Worm (Caenorhabditis elegans) whole organism, L2 larva: ENCODE data around the gene F49E12.10.

ENCODE experiments used
- F13H6.1 ChIP-seq: sonication (generic microtip); optimal IDR thresholded peaks from 2 replicates; lab custom pipeline; 2016; ENCODE audit warnings: missing genetic modification characterization, missing compliant biosample characterization
- R02D3.7 ChIP-seq: fragments of 150-350 bp; optimal IDR thresholded peaks from 2 replicates; lab custom pipeline; 2014; ENCODE audit warnings: missing biosample characterization, missing genetic modification characterization
- Y55F3AM.14 ChIP-seq: fragments of 200-800 bp; sonication (Bioruptor generic); optimal IDR thresholded peaks from 2 replicates; lab custom pipeline; 2018; ENCODE audit warnings: mild to moderate bottlenecking, missing genetic modification characterization, missing compliant biosample characterization
- alr-1 ChIP-seq: fragments of 150-350 bp; optimal IDR thresholded peaks from 2 replicates; lab custom pipeline; 2014; ENCODE audit warnings: missing biosample characterization, missing genetic modification characterization
- aly-2 ChIP-seq: fragments of 150-350 bp; optimal IDR thresholded peaks from 2 replicates; lab custom pipeline; 2014; ENCODE audit warnings: missing biosample characterization, missing genetic modification characterization
- ama-1 ChIP-seq: fragments of 150-350 bp; optimal IDR thresholded peaks from 2 replicates; lab custom pipeline; 2018; ENCODE audit warnings: inconsistent platforms
- ceh-16 ChIP-seq: fragments of 150-350 bp; optimal IDR thresholded peaks from 2 replicates; lab custom pipeline; 2014; ENCODE audit warnings: missing biosample characterization, missing genetic modification characterization
- ceh-82 ChIP-seq: fragments of 150-350 bp; optimal IDR thresholded peaks from 2 replicates; lab custom pipeline; 2014; ENCODE audit warnings: missing biosample characterization, missing genetic modification characterization
- crh-2 ChIP-seq: sonication (generic microtip); optimal IDR thresholded peaks from 2 replicates; lab custom pipeline; 2017; ENCODE audit warnings: missing biosample characterization, missing genetic modification characterization
- dmd-4 ChIP-seq: sonication (generic microtip); optimal IDR thresholded peaks from 2 replicates; lab custom pipeline; 2017; ENCODE audit warnings: missing biosample characterization, missing genetic modification characterization
- egl-27 ChIP-seq: sonication (generic microtip); optimal IDR thresholded peaks from 3 replicates; lab custom pipeline; 2017; ENCODE audit warnings: missing biosample characterization, missing genetic modification reagents, missing genetic modification characterization
- elt-1 ChIP-seq: fragments of 150-350 bp; optimal IDR thresholded peaks from 2 replicates; lab custom pipeline; 2014; ENCODE audit warnings: missing biosample characterization, missing genetic modification characterization
- fos-1 ChIP-seq: fragments of 150-350 bp; optimal IDR thresholded peaks from 2 replicates; lab custom pipeline; 2014; ENCODE audit warnings: missing biosample characterization, missing genetic modification characterization
- lin-11 ChIP-seq: fragments of 150-350 bp; sonication (generic microtip); optimal IDR thresholded peaks from 2 replicates; lab custom pipeline; 2014; ENCODE audit warnings: missing biosample characterization, missing genetic modification characterization, inconsistent platforms, mixed read lengths
- lsy-2 ChIP-seq, 2 experiments: fragments of 150-350 bp in 1 of 2; sonication (generic microtip) in 1 of 2; optimal IDR thresholded peaks; 2 replicates each; lab custom pipeline; 2014 to 2017; ENCODE audit warnings: missing biosample characterization in 2 of 2, missing genetic modification characterization in 2 of 2
- mab-5 ChIP-seq: fragments of 150-350 bp; optimal IDR thresholded peaks from 2 replicates; lab custom pipeline; 2014; ENCODE audit warnings: missing biosample characterization, missing genetic modification characterization
- mbf-1 ChIP-seq: sonication (generic microtip); optimal IDR thresholded peaks from 2 replicates; lab custom pipeline; 2017; ENCODE audit warnings: missing biosample characterization, missing genetic modification characterization
- mdl-1 ChIP-seq, 2 experiments: fragments of 150-350 bp in 1 of 2; sonication (generic microtip) in 1 of 2; optimal IDR thresholded peaks; 2 replicates each; lab custom pipeline; 2017; ENCODE audit warnings: missing biosample characterization in 2 of 2, missing genetic modification characterization in 2 of 2
- nhr-10 ChIP-seq: sonication (generic microtip); optimal IDR thresholded peaks from 2 replicates; lab custom pipeline; 2017; ENCODE audit warnings: missing biosample characterization, missing genetic modification characterization
- nhr-11 ChIP-seq: fragments of 150-350 bp; optimal IDR thresholded peaks from 2 replicates; lab custom pipeline; 2014; ENCODE audit warnings: missing biosample characterization, missing genetic modification characterization
- nhr-12 ChIP-seq: fragments of 150-350 bp; optimal IDR thresholded peaks from 2 replicates; lab custom pipeline; 2014; ENCODE audit warnings: missing biosample characterization, missing genetic modification characterization
- nhr-21 ChIP-seq: fragments of 150-350 bp; optimal IDR thresholded peaks from 2 replicates; lab custom pipeline; 2014; ENCODE audit warnings: missing biosample characterization, missing genetic modification characterization
- nhr-23 ChIP-seq: fragments of 150-350 bp; optimal IDR thresholded peaks from 2 replicates; lab custom pipeline; 2014; ENCODE audit warnings: missing biosample characterization, missing genetic modification reagents, missing genetic modification characterization
- nhr-237 ChIP-seq: fragments of 150-350 bp; optimal IDR thresholded peaks from 2 replicates; lab custom pipeline; 2014; ENCODE audit warnings: missing biosample characterization, missing genetic modification characterization
- nhr-25 ChIP-seq: fragments of 150-350 bp; sonication (generic microtip); optimal IDR thresholded peaks from 3 replicates; lab custom pipeline; 2014; ENCODE audit warnings: missing biosample characterization, missing genetic modification characterization
- nhr-77 ChIP-seq: fragments of 150-350 bp; optimal IDR thresholded peaks from 2 replicates; lab custom pipeline; 2014; ENCODE audit warnings: missing biosample characterization, missing genetic modification characterization
- sem-4 ChIP-seq: fragments of 150-350 bp; optimal IDR thresholded peaks from 2 replicates; lab custom pipeline; 2014; ENCODE audit warnings: missing biosample characterization, missing genetic modification reagents, missing genetic modification characterization
- skn-1 ChIP-seq: sonication (generic microtip); optimal IDR thresholded peaks from 2 replicates; lab custom pipeline; 2017; ENCODE audit warnings: missing biosample characterization, missing genetic modification characterization
- sma-3 ChIP-seq: sonication (generic microtip); optimal IDR thresholded peaks from 2 replicates; lab custom pipeline; 2016; ENCODE audit warnings: missing genetic modification reagents, missing genetic modification characterization, missing compliant biosample characterization
- snpc-4 ChIP-seq: fragments of 150-350 bp; optimal IDR thresholded peaks from 2 replicates; lab custom pipeline; 2014; ENCODE audit warnings: missing biosample characterization, missing genetic modification characterization
- unc-55 ChIP-seq: fragments of 150-350 bp; sonication (generic microtip); optimal IDR thresholded peaks from 3 replicates; lab custom pipeline; 2014; ENCODE audit warnings: missing biosample characterization, missing genetic modification reagents, missing genetic modification characterization
- zag-1 ChIP-seq: fragments of 150-350 bp; optimal IDR thresholded peaks from 2 replicates; lab custom pipeline; 2014; ENCODE audit warnings: missing biosample characterization, missing genetic modification characterization
- ztf-11 ChIP-seq: sonication (generic microtip); optimal IDR thresholded peaks from 2 replicates; lab custom pipeline; 2017; ENCODE audit warnings: missing biosample characterization, missing genetic modification characterization

F49E12.10 gene

ce11 chrII:8392215-8392614, 1.4 kb downstream of the F49E12.10 start:
- TF ChIP-seq mbf-1 (tag; lab: Kevin White, UChicago) (no peak), F13H6.1 (no peak), nhr-25 (tag; lab: Kevin White, UChicago) (no peak), lsy-2 (tag; optimal IDR thresholded peaks at IDR 0.05; lab: Kevin White, UChicago) (no peak), nhr-12 (tag; lab: Kevin White, UChicago) (no peak), fos-1 (peak; percentile 55)

ce11 chrII:8394205-8394604, 3.4 kb downstream of the F49E12.10 start, which contains the start of gene F49E12.8:
TSS of gene F49E12.8 (minus strand) at chrII:8394305.
- no peak for TF ChIP-seq Y55F3AM.14 (GFP tag; lab: Kevin White, UChicago)
- no peak for TF ChIP-seq fos-1
- no peak for TF ChIP-seq elt-1 (tag; lab: Kevin White, UChicago)
- no peak for TF ChIP-seq mab-5
- no peak for TF ChIP-seq unc-55 (GFP tag; lab: Kevin White, UChicago)
- no peak for TF ChIP-seq crh-2 (tag; lab: Kevin White, UChicago)
- TF ChIP-seq nhr-23 = no peak
- no peak for TF ChIP-seq F13H6.1
- TF ChIP-seq nhr-77 (tag; lab: Kevin White, UChicago) = no peak
- TF ChIP-seq ceh-82 (tag; lab: Kevin White, UChicago) = no peak
- no peak for TF ChIP-seq aly-2 (tag; lab: Kevin White, UChicago)
- TF ChIP-seq snpc-4 (tag; lab: Kevin White, UChicago) = no peak
- no peak for TF ChIP-seq ztf-11
- TF ChIP-seq sem-4 (tag; lab: Kevin White, UChicago) = no peak
- TF ChIP-seq lin-11 (tag; lab: Kevin White, UChicago) = no peak
- no peak for TF ChIP-seq nhr-12 (tag; lab: Kevin White, UChicago)
- no peak for TF ChIP-seq dmd-4 (tag; lab: Kevin White, UChicago)
- TF ChIP-seq ama-1 = no peak

ce11 chrII:8396041-8396440, 5.2 kb downstream of the F49E12.10 start, which contains the start of gene F49E12.7:
TSS of gene F49E12.7 (minus strand) at chrII:8396141.
- TF ChIP-seq sma-3 (no peak), nhr-21 (tag; lab: Kevin White, UChicago) (no peak)

DNA sequence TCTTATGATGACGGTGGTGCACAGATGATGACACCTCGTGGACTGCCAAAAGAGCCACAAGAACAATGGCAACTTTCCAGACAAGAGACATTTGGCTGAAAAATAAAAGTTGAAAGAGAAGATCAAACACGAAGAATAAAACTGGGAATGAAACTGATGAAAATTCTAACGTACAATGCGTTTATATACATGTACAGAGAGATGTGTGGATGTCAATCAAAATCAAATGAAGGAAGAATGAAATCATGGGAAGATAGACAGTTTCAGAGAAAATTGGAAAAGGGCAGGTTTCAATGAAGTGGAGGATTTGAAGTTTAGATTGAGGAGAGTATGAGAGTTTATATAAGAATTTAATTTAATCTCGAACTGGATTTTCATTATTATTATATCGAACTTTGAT, 8.2 kb downstream of the F49E12.10 start, which contains the start of gene dod-23:
Gene dod-23 (minus strand): TSS at position 101 of the 400 bp plus-strand sequence.
- no peak for TF ChIP-seq sem-4 (tag; lab: Kevin White, UChicago)
- TF ChIP-seq zag-1 (tag; lab: Kevin White, UChicago) = no peak
- TF ChIP-seq ceh-16 (tag; lab: Kevin White, UChicago) = no peak
- TF ChIP-seq nhr-12 (tag; lab: Kevin White, UChicago) = no peak
- no peak for TF ChIP-seq alr-1 (tag; lab: Kevin White, UChicago)
- TF ChIP-seq unc-55 (GFP tag; lab: Kevin White, UChicago) = no peak

DNA sequence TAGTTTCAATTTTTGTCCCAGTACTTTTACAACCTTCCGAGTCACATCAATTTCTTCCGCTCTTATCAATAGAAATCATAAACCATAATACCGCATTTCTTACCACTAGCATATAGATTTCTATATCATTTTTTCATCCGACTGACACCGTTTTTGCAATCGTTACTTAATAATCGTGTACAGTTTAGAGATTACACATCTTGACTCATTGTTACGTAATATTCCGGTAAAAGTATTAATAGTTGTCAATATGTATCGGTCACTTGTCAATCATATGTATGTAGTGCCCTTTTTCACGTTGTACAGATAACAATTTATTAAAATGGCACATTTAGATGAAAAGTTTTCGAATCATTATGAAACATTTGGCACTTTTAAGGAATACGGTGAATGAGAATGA, 9.1 kb downstream of the F49E12.10 start:
- TF ChIP-seq nhr-237 (tag; lab: Kevin White, UChicago) (no peak), sem-4 (tag; lab: Kevin White, UChicago) (no peak), F13H6.1 (no peak), R02D3.7 (tag; lab: Kevin White, UChicago) (no peak), fos-1 (peak; percentile 30), lin-11 (tag; lab: Kevin White, UChicago) (no peak)

DNA sequence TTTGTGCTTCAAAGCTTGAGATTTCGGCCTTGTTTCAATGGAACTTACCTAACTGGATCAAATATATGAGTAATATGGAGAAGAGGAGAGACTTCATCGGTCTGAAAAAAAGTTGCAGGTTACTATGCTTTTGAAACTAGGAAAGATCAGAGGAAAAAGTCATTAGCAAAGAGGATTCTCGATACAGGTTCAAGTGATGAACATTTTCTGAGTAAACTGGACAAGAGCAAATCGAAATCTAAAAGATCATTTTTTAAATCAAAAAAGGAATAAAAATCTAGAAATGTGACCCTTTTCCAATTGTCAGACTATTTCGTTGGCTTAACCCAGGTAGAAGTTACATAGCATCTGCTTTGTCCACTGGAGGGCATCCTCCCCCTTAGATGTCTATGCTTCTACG, 13.9 kb downstream of the F49E12.10 start, which contains the start of gene skpo-1:
Gene skpo-1 (minus strand): TSS at position 101 of the 400 bp plus-strand sequence.
- TF ChIP-seq dmd-4 (tag; lab: Kevin White, UChicago) = no peak
- no peak for TF ChIP-seq ceh-16 (tag; lab: Kevin White, UChicago)
- TF ChIP-seq alr-1 (tag; lab: Kevin White, UChicago) = no peak
- no peak for TF ChIP-seq crh-2 (tag; lab: Kevin White, UChicago)
- no peak for TF ChIP-seq nhr-10 (tag; lab: Kevin White, UChicago)
- no peak for TF ChIP-seq fos-1
- TF ChIP-seq skn-1 = no peak
- no peak for TF ChIP-seq nhr-21 (tag; lab: Kevin White, UChicago)
- TF ChIP-seq F13H6.1 = no peak
- no peak for TF ChIP-seq mdl-1 (tag; optimal IDR thresholded peaks at IDR 0.05; lab: Kevin White, UChicago)
- no peak for TF ChIP-seq egl-27
- no peak for TF ChIP-seq nhr-23
- TF ChIP-seq nhr-11 (tag; lab: Kevin White, UChicago) = no peak
